Fruit fly (Drosophila melanogaster) whole organism, embryonic: ENCODE results near the gene eEF1delta.

ENCODE experiments used
- ATbp ChIP-seq: fragments of 200-800 bp; sonication (Bioruptor generic); optimal IDR thresholded peaks from 2 replicates; lab custom pipeline; 2017; ENCODE audit warnings: missing biosample characterization, mild to moderate bottlenecking, missing genetic modification characterization, missing genetic modification reagents
- CG10979 ChIP-seq: fragments of 200-800 bp; sonication (Bioruptor generic); optimal IDR thresholded peaks from 2 replicates; lab custom pipeline; 2018; ENCODE audit warnings: missing biosample characterization, mild to moderate bottlenecking, missing genetic modification characterization, moderate library complexity
- CG12659 ChIP-seq: fragments of 200-800 bp; sonication (Bioruptor generic); optimal IDR thresholded peaks from 3 replicates; lab custom pipeline; 2017; ENCODE audit warnings: mild to moderate bottlenecking, missing biosample characterization, missing genetic modification reagents, missing genetic modification characterization
- CG12942 ChIP-seq: fragments of 200-800 bp; sonication (Bioruptor generic); optimal IDR thresholded peaks from 3 replicates; lab custom pipeline; 2016; ENCODE audit warnings: missing biosample characterization, missing genetic modification characterization
- CG2889 ChIP-seq: fragments of 200-800 bp; sonication (Bioruptor generic); IDR thresholded peaks from 3 replicates; pipeline ENCODE4 v1.3.6; 2022; ENCODE audit warnings: missing biosample characterization, missing genetic modification characterization
- CG30020 ChIP-seq: fragments of 200-800 bp; optimal IDR thresholded peaks from 2 replicates; lab custom pipeline; 2019; ENCODE audit warnings: missing biosample characterization, mild to moderate bottlenecking, missing genetic modification characterization, moderate library complexity
- CG4360 ChIP-seq: fragments of 200-800 bp; sonication (Bioruptor generic); IDR thresholded peaks from 2 replicates; pipeline ENCODE4 v1.3.6; 2022; ENCODE audit warnings: missing biosample characterization, missing genetic modification characterization
- CG4707 ChIP-seq: fragments of 200-800 bp; sonication (Bioruptor generic); optimal IDR thresholded peaks from 2 replicates; lab custom pipeline; 2018; ENCODE audit warnings: missing biosample characterization, mild to moderate bottlenecking, missing genetic modification characterization, moderate library complexity
- CG8281 ChIP-seq: fragments of 200-800 bp; sonication (Bioruptor generic); optimal IDR thresholded peaks from 2 replicates; lab custom pipeline; 2018; ENCODE audit warnings: missing biosample characterization, mild to moderate bottlenecking, missing genetic modification characterization, moderate library complexity
- CG8290 ChIP-seq, 3 experiments: fragments of 200-800 bp; sonication (Bioruptor generic); optimal IDR thresholded peaks; 2 replicates each; lab custom pipeline; 2016 to 2019; ENCODE audit warnings: missing biosample characterization in 3 of 3, missing genetic modification characterization in 3 of 3, mild to moderate bottlenecking in 2 of 3, moderate library complexity in 1 of 3
- CG9437 ChIP-seq: fragments of 200-800 bp; sonication (Bioruptor generic); optimal IDR thresholded peaks from 2 replicates; lab custom pipeline; 2018; ENCODE audit warnings: missing biosample characterization, mild to moderate bottlenecking, missing genetic modification characterization
- D ChIP-seq, 2 experiments: fragments of 200-800 bp in 1 of 2; fragments of >200 bp in 1 of 2; sonication (Bioruptor generic) in 1 of 2; optimal IDR thresholded peaks; 2 replicates in 1 of 2; 3 replicates in 1 of 2; lab custom pipeline; 2017; ENCODE audit warnings: mild to moderate bottlenecking in 1 of 2, missing biosample characterization in 1 of 2, missing genetic modification characterization in 1 of 2, missing genetic modification reagents in 1 of 2
- Deaf1 ChIP-seq: fragments of 200-800 bp; optimal IDR thresholded peaks from 3 replicates; lab custom pipeline; 2019; ENCODE audit warnings: missing biosample characterization, mild to moderate bottlenecking, missing genetic modification characterization, moderate library complexity
- Dll ChIP-seq: fragments of 200-800 bp; sonication (Bioruptor generic); IDR thresholded peaks from 4 replicates; pipeline ENCODE4 v1.3.6; 2022; ENCODE audit warnings: missing biosample characterization, missing genetic modification characterization; ENCODE audit not compliant: partially characterized antibody
- E2f2 ChIP-seq: fragments of 200-800 bp; sonication (Bioruptor generic); IDR thresholded peaks from 2 replicates; pipeline ENCODE4 v1.3.6; 2022; ENCODE audit warnings: missing biosample characterization, missing genetic modification characterization
- Ets97D ChIP-seq: fragments of 200-800 bp; sonication (Bioruptor generic); optimal IDR thresholded peaks from 3 replicates; lab custom pipeline; 2016; ENCODE audit warnings: missing biosample characterization, missing genetic modification characterization
- Hmx ChIP-seq: fragments of 200-800 bp; sonication (Bioruptor generic); optimal IDR thresholded peaks from 2 replicates; lab custom pipeline; 2016; ENCODE audit warnings: missing biosample characterization, missing genetic modification characterization
- Kr ChIP-seq: fragments of 200-800 bp; sonication (Bioruptor generic); optimal IDR thresholded peaks from 2 replicates; lab custom pipeline; 2017; ENCODE audit warnings: missing biosample characterization, mild to moderate bottlenecking, missing genetic modification characterization
- MBD-R2 ChIP-seq: fragments of 200-800 bp; sonication (Bioruptor generic); IDR thresholded peaks from 2 replicates; pipeline ENCODE4 v1.3.6; 2022; ENCODE audit warnings: missing biosample characterization, missing genetic modification characterization
- MTF-1 ChIP-seq: fragments of 200-800 bp; sonication (Bioruptor generic); optimal IDR thresholded peaks from 2 replicates; lab custom pipeline; 2018; ENCODE audit warnings: missing biosample characterization, mild to moderate bottlenecking, missing genetic modification characterization, borderline replicate concordance
- Med ChIP-seq: fragments of 200-800 bp; sonication (Bioruptor generic); peaks from one replicate; lab custom pipeline; 2016; ENCODE audit warnings: missing biosample characterization, missing genetic modification characterization, mild to moderate bottlenecking, inconsistent platforms, moderate library complexity
- NFAT ChIP-seq: fragments of 200-800 bp; sonication (Bioruptor generic); IDR thresholded peaks from 2 replicates; pipeline ENCODE4 v1.3.6; 2022; ENCODE audit warnings: missing biosample characterization, missing genetic modification characterization
- Nf-YC ChIP-seq: fragments of 200-800 bp; optimal IDR thresholded peaks from 3 replicates; lab custom pipeline; 2019; ENCODE audit warnings: missing biosample characterization, mild to moderate bottlenecking, missing genetic modification characterization, moderate library complexity
- Six4 ChIP-seq: fragments of 200-800 bp; sonication (Bioruptor generic); optimal IDR thresholded peaks from 2 replicates; lab custom pipeline; 2016; ENCODE audit warnings: missing biosample characterization, missing genetic modification characterization
- Sox102F ChIP-seq: fragments of 200-800 bp; sonication (Bioruptor generic); optimal IDR thresholded peaks from 2 replicates; lab custom pipeline; 2018; ENCODE audit warnings: missing biosample characterization, mild to moderate bottlenecking, missing genetic modification characterization, moderate library complexity
- al ChIP-seq: fragments of 200-800 bp; sonication (Bioruptor generic); IDR thresholded peaks from 2 replicates; pipeline ENCODE4 v1.3.6; 2022; ENCODE audit warnings: missing biosample characterization, missing genetic modification characterization
- ash1 ChIP-seq: fragments of 200-800 bp; sonication (Bioruptor generic); optimal IDR thresholded peaks from 2 replicates; lab custom pipeline; 2018; ENCODE audit warnings: missing biosample characterization, mild to moderate bottlenecking, missing genetic modification characterization
- cad ChIP-seq: fragments of >200 bp; optimal IDR thresholded peaks from 2 replicates; lab custom pipeline; 2017; ENCODE audit warnings: missing biosample characterization, missing genetic modification characterization
- dm ChIP-seq: fragments of 200-800 bp; sonication (Bioruptor generic); optimal IDR thresholded peaks from 3 replicates; lab custom pipeline; 2016; ENCODE audit warnings: missing biosample characterization, missing genetic modification characterization
- dpn ChIP-seq, 2 experiments: fragments of 200-800 bp; sonication (Bioruptor generic); optimal IDR thresholded peaks; 3 replicates each; lab custom pipeline; 2016; ENCODE audit warnings: missing biosample characterization in 2 of 2, missing genetic modification characterization in 2 of 2
- ems ChIP-seq: fragments of 200-800 bp; sonication (Bioruptor generic); optimal IDR thresholded peaks from 3 replicates; lab custom pipeline; 2016; ENCODE audit warnings: missing biosample characterization, missing genetic modification characterization
- gfzf ChIP-seq: fragments of 200-800 bp; sonication (Bioruptor generic); optimal IDR thresholded peaks from 2 replicates; lab custom pipeline; 2016; ENCODE audit warnings: missing biosample characterization, mild to moderate bottlenecking, missing genetic modification characterization, moderate library complexity
- hkb ChIP-seq, 2 experiments: fragments of 200-800 bp in 1 of 2; fragments of >200 bp in 1 of 2; sonication (Bioruptor generic) in 1 of 2; IDR thresholded peaks in 1 of 2; optimal IDR thresholded peaks in 1 of 2; 2 replicates each; pipeline versions ENCODE4 v1.3.6 to Lab custom; 2017 to 2022; ENCODE audit warnings: missing biosample characterization in 1 of 2, missing genetic modification characterization in 1 of 2
- ken ChIP-seq: fragments of 200-800 bp; sonication (Bioruptor generic); IDR thresholded peaks from 3 replicates; pipeline ENCODE4 v1.3.6; 2022; ENCODE audit warnings: missing biosample characterization, missing genetic modification characterization
- kni ChIP-seq: fragments of 200-800 bp; sonication (Bioruptor generic); optimal IDR thresholded peaks from 3 replicates; lab custom pipeline; 2017; ENCODE audit warnings: mild to moderate bottlenecking, missing biosample characterization, missing genetic modification reagents, missing genetic modification characterization
- lbe ChIP-seq: fragments of 200-800 bp; sonication (Bioruptor generic); optimal IDR thresholded peaks from 2 replicates; lab custom pipeline; 2016; ENCODE audit warnings: missing biosample characterization, mild to moderate bottlenecking, missing genetic modification characterization
- lola ChIP-seq, 3 experiments: fragments of >200 bp in 2 of 3; fragments of 200-800 bp in 1 of 3; sonication (Bioruptor generic) in 1 of 3; optimal IDR thresholded peaks; 2 replicates each; lab custom pipeline; 2017 to 2019; ENCODE audit warnings: missing biosample characterization in 3 of 3, missing genetic modification characterization in 3 of 3, mild to moderate bottlenecking in 1 of 3, moderate library complexity in 1 of 3
- nmo ChIP-seq: fragments of 200-800 bp; sonication (Bioruptor generic); optimal IDR thresholded peaks from 2 replicates; lab custom pipeline; 2018; ENCODE audit warnings: missing biosample characterization, mild to moderate bottlenecking, missing genetic modification characterization, moderate library complexity
- nom ChIP-seq: fragments of 200-800 bp; sonication (Bioruptor generic); optimal IDR thresholded peaks from 2 replicates; lab custom pipeline; 2017; ENCODE audit warnings: missing biosample characterization, missing genetic modification characterization, mild to moderate bottlenecking, moderate library complexity, missing genetic modification reagents
- otp ChIP-seq: fragments of 200-800 bp; sonication (Bioruptor generic); IDR thresholded peaks from 3 replicates; pipeline ENCODE4, ENCODE4 v1.3.6; 2022; ENCODE audit warnings: missing biosample characterization, missing genetic modification characterization
- pfk ChIP-seq: fragments of 200-800 bp; sonication (Bioruptor generic); optimal IDR thresholded peaks from 2 replicates; lab custom pipeline; 2018; ENCODE audit warnings: missing biosample characterization, mild to moderate bottlenecking, missing genetic modification characterization, moderate library complexity
- pho ChIP-seq: fragments of 200-800 bp; sonication (Bioruptor generic); optimal IDR thresholded peaks from 2 replicates; lab custom pipeline; 2016; ENCODE audit warnings: missing biosample characterization, missing genetic modification characterization
- ro ChIP-seq: fragments of 200-800 bp; sonication (Bioruptor generic); IDR thresholded peaks from 2 replicates; pipeline ENCODE4 v1.3.6; 2022; ENCODE audit warnings: missing biosample characterization, missing genetic modification characterization
- sisA ChIP-seq: fragments of 200-800 bp; sonication (Bioruptor generic); IDR thresholded peaks from 2 replicates; pipeline ENCODE4 v1.3.6; 2022; ENCODE audit warnings: missing biosample characterization, missing genetic modification characterization
- slbo ChIP-seq: fragments of 200-800 bp; sonication (Bioruptor generic); IDR thresholded peaks from 2 replicates; pipeline ENCODE4 v1.3.6; 2022; ENCODE audit warnings: missing biosample characterization, missing genetic modification characterization
- unc-4 ChIP-seq: fragments of 200-800 bp; sonication (Bioruptor generic); IDR thresholded peaks from 2 replicates; pipeline ENCODE4 v1.3.6; 2022; ENCODE audit warnings: missing biosample characterization, missing genetic modification characterization; ENCODE audit not compliant: partially characterized antibody
- unpg ChIP-seq: fragments of 200-800 bp; sonication (Bioruptor generic); optimal IDR thresholded peaks from 3 replicates; lab custom pipeline; 2018; ENCODE audit warnings: missing biosample characterization, mild to moderate bottlenecking, missing genetic modification characterization, moderate library complexity
- vnd ChIP-seq: fragments of 200-800 bp; sonication (Bioruptor generic); IDR thresholded peaks from 3 replicates; pipeline ENCODE4 v1.3.6; 2022; ENCODE audit warnings: missing biosample characterization, missing genetic modification characterization; ENCODE audit not compliant: partially characterized antibody
- zen ChIP-seq: fragments of 200-800 bp; sonication (Bioruptor generic); optimal IDR thresholded peaks from 3 replicates; lab custom pipeline; 2018; ENCODE audit warnings: missing biosample characterization, mild to moderate bottlenecking, missing genetic modification characterization, moderate library complexity

Gene eEF1delta

dm6 chr2L:10250441-10250847, 18.1 kb downstream of the eEF1delta start, which contains the start of the genes bsk and CG31717 (continued):
- TF ChIP-seq lola (GFP tag; optimal IDR thresholded peaks at IDR 0.05; lab: Kevin White, UChicago) (no peak), cad (GFP tag; lab: Kevin White, UChicago) (no peak), hkb (optimal IDR thresholded peaks at IDR 0.05; lab: Kevin White, UChicago) (no peak), hkb (GFP tag; IDR thresholded peaks at IDR 0.05; lab: Robert Waterston, UW) (no peak), ems (no peak), lbe (GFP tag; lab: Kevin White, UChicago) (peak; percentile 14), CG8290 (GFP tag; optimal IDR thresholded peaks at IDR 0.05; lab: Kevin White, UChicago) (peak; percentile 55), CG8290 (tag; optimal IDR thresholded peaks at IDR 0.05; lab: Kevin White, UChicago) (no peak), unpg (GFP tag; lab: Kevin White, UChicago) (no peak), kni (GFP tag; lab: Kevin White, UChicago) (no peak), slbo (GFP tag; lab: Robert Waterston, UW) (no peak), ken (GFP tag; lab: Robert Waterston, UW) (no peak), Ets97D (GFP tag; lab: Kevin White, UChicago) (peak; percentile 43), CG10979 (no peak), CG12659 (peak; percentile 72), D (optimal IDR thresholded peaks at IDR 0.05; lab: Kevin White, UChicago) (no peak), D (GFP tag; optimal IDR thresholded peaks at IDR 0.05; lab: Kevin White, UChicago) (no peak), vnd (peak; percentile 39; the same call in 1 of the 3 replicates), CG8281 (tag; lab: Kevin White, UChicago) (no peak), Kr (peak; percentile 60), Nf-YC (tag; lab: Kevin White, UChicago) (no peak), sisA (no peak), CG12942 (GFP tag; lab: Kevin White, UChicago) (no peak), gfzf (GFP tag; lab: Kevin White, UChicago) (peak; percentile 78), Six4 (GFP tag; lab: Kevin White, UChicago) (no peak), Hmx (GFP tag; lab: Kevin White, UChicago) (peak; percentile 19), Dll (peak; percentile 68; the same call in 2 of the 4 replicates), ATbp (no peak), nmo (GFP tag; lab: Kevin White, UChicago) (peak; percentile 60), zen (tag; lab: Kevin White, UChicago) (peak; percentile 67), pho (no peak), ash1 (GFP tag; lab: Kevin White, UChicago) (no peak), nom (peak; percentile 2), Med (peak; percentile 67), MBD-R2 (GFP tag; lab: Robert Waterston, UW) (peak; percentile 65), E2f2 (GFP tag; lab: Robert Waterston, UW) (no peak), CG30020 (tag; lab: Kevin White, UChicago) (peak; percentile 97), NFAT (no peak), CG9437 (no peak), Deaf1 (tag; lab: Kevin White, UChicago) (no peak), CG2889 (no peak), CG4360 (GFP tag; lab: Robert Waterston, UW) (peak; percentile 53; the same call in 1 of the 2 replicates), dpn (GFP tag; optimal IDR thresholded peaks at IDR 0.05; lab: Kevin White, UChicago) (peak in 1 of 2 experiments; percentile 12), MTF-1 (GFP tag; lab: Kevin White, UChicago) (no peak), pfk (GFP tag; lab: Kevin White, UChicago) (peak; percentile 97), otp (no peak), dm (GFP tag; lab: Kevin White, UChicago) (no peak), unc-4 (GFP tag; lab: Robert Waterston, UW) (peak; percentile 61; the same call in 1 of the 2 replicates), ro (no peak), Sox102F (GFP tag; lab: Kevin White, UChicago) (no peak), al (no peak), CG4707 (GFP tag; lab: Kevin White, UChicago) (no peak)
